Fruit fly (Drosophila melanogaster) whole organism, embryonic: ENCODE data around the gene CG9948.

Experiments
- CG16779 ChIP-seq: fragments of 200-800 bp; sonication (Bioruptor generic); IDR thresholded peaks from 2 replicates; pipeline ENCODE4 v1.3.6; 2022; ENCODE audit warnings: missing biosample characterization, missing genetic modification characterization
- kah ChIP-seq: fragments of 200-800 bp; sonication (Bioruptor generic); optimal IDR thresholded peaks from 2 replicates; lab custom pipeline; 2018; ENCODE audit warnings: missing biosample characterization, mild to moderate bottlenecking, missing genetic modification characterization
- lola ChIP-seq, 3 experiments: fragments of >200 bp in 2 of 3; fragments of 200-800 bp in 1 of 3; sonication (Bioruptor generic) in 1 of 3; optimal IDR thresholded peaks; 2 replicates each; lab custom pipeline; 2017 to 2019; ENCODE audit warnings: missing biosample characterization in 3 of 3, missing genetic modification characterization in 3 of 3, mild to moderate bottlenecking in 1 of 3, moderate library complexity in 1 of 3
- pzg ChIP-seq: fragments of 200-800 bp; sonication (Bioruptor generic); optimal IDR thresholded peaks from 3 replicates; lab custom pipeline; 2018; ENCODE audit warnings: missing biosample characterization, mild to moderate bottlenecking, missing genetic modification characterization, moderate library complexity

DNA sequence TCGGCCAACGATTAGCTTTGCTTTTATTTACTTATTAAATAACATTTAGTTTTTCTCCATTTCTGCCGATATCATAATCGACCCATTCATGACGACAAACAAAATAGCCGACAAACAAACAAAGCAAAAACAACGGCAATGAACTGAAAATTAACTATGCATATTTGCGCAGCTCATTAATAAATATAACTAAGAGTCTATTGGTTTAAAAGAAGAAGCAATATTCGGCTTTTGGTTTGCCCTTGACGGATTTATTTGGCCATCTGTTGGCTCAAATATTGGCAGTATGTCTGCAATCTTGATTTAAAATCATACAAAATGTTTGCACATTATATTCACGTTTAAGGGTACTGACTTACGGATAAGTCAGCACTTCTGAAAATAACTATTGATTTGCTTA, 44.2 kb downstream of the CG9948 start:
- TF ChIP-seq CG16779 (GFP tag; lab: Robert Waterston, UW): no peak
- no peak for TF ChIP-seq pzg
- TF ChIP-seq lola (GFP tag; optimal IDR thresholded peaks at IDR 0.05; lab: Kevin White, UChicago): no peak
- no peak for TF ChIP-seq kah
